Fruit fly (Drosophila melanogaster): ENCODE data around the gene Cpr65Aw.
"Not testable (repeated sequence)": the region's sequence is repeated elsewhere in the genome, so short reads cannot be mapped to it uniquely, and the experiment has no call there.

- TF ChIP-seq CG8478, CTCF (optimal IDR thresholded peaks at IDR 0.05): not testable (repeated sequence)
These were observed 7.0 kb upstream of the Cpr65Aw start, which contains the start of gene Lcp65Ab1 for dm6 chr3L:6149248-6149647.
